Worm (Caenorhabditis elegans) whole organism, young adult: ENCODE data around the gene amt-4.

Experiments
- B0019.2 ChIP-seq: fragments of 200-800 bp; sonication (Bioruptor generic); conservative IDR thresholded peaks from 2 replicates; pipeline ENCODE4 v1.3.6; 2022; ENCODE audit warnings: missing genetic modification reagents, missing genetic modification characterization, missing compliant biosample characterization
- Y67H2A.10 ChIP-seq: fragments of 200-800 bp; sonication (Bioruptor generic); conservative IDR thresholded peaks from 2 replicates; pipeline ENCODE4 v1.3.6; 2022; ENCODE audit warnings: missing genetic modification reagents, missing genetic modification characterization, missing compliant biosample characterization
- ama-1 ChIP-seq, 3 experiments: fragments of 150-350 bp in 1 of 3; sonication (generic microtip) in 2 of 3; optimal IDR thresholded peaks; 2 replicates each; lab custom pipeline; 2014 to 2018; ENCODE audit warnings: missing biosample characterization in 2 of 3, missing genetic modification characterization in 2 of 3, missing genetic modification reagents in 2 of 3
- efl-1 ChIP-seq: fragments of 150-350 bp; optimal IDR thresholded peaks from 2 replicates; lab custom pipeline; 2014; ENCODE audit warnings: missing biosample characterization, missing genetic modification reagents, missing genetic modification characterization
- let-526 ChIP-seq: fragments of 200-800 bp; sonication (Bioruptor generic); IDR thresholded peaks from 2 replicates; pipeline ENCODE4 v1.3.6; 2022; ENCODE audit warnings: missing genetic modification reagents, missing genetic modification characterization, missing compliant biosample characterization
- sdz-38 ChIP-seq: sonication (generic microtip); optimal IDR thresholded peaks from 2 replicates; lab custom pipeline; 2016; ENCODE audit warnings: missing genotype, missing genetic modification characterization, missing compliant biosample characterization
- unc-130 ChIP-seq: sonication (generic microtip); optimal IDR thresholded peaks from 2 replicates; lab custom pipeline; 2016; ENCODE audit warnings: missing genetic modification reagents, missing genetic modification characterization, missing compliant biosample characterization
- ztf-26 ChIP-seq: sonication (generic microtip); optimal IDR thresholded peaks from 2 replicates; lab custom pipeline; 2017; ENCODE audit warnings: missing genetic modification characterization, missing compliant biosample characterization

ce11 chrX:4574873-4575272 is 9.8 kb downstream of the amt-4 start:
- TF ChIP-seq B0019.2 = no peak
- no peak for TF ChIP-seq Y67H2A.10 (GFP tag; lab: Robert Waterston, UW)
- no peak for TF ChIP-seq unc-130 (GFP tag; lab: Kevin White, UChicago)
- TF ChIP-seq ama-1 (optimal IDR thresholded peaks at IDR 0.05; lab: Kevin White, UChicago) = no peak
- no peak for TF ChIP-seq ama-1 (GFP tag; optimal IDR thresholded peaks at IDR 0.05; lab: Kevin White, UChicago)
- TF ChIP-seq let-526 (GFP tag; lab: Robert Waterston, UW) = no peak
- no peak for TF ChIP-seq ztf-26
- TF ChIP-seq efl-1 = no peak
- TF ChIP-seq sdz-38 (tag; lab: Kevin White, UChicago) = no peak
